Fruit fly (Drosophila melanogaster): ENCODE results near the gene Pde1c.

Gene Pde1c

DNA sequence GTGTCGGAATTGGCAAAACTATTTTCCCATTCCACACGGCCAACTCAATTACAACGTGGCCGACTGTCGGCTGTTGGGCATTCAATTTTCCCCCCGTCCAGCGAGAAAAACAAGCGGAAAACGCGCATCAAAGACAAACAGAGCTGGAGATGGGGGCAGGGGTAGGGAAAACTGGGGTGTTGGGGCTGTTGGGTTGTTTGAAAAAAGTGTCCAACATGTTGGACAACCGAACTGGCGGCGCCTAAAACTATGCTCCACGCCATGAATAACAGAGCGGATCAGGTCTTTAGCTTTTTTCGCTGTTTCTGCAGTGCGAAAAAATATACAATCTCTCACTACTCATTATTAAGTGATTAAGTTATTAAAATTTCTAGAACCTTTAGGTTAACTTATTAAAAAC is 13.9 kb upstream of the Pde1c start:
- TF ChIP-seq Abd-B (GFP tag; optimal IDR thresholded peaks at IDR 0.05), result no peak
- no peak for TF ChIP-seq Jra (GFP tag; optimal IDR thresholded peaks at IDR 0.05)
- TF ChIP-seq Hnf4 (GFP tag; optimal IDR thresholded peaks at IDR 0.05), result no peak
- TF ChIP-seq dl (GFP tag; optimal IDR thresholded peaks at IDR 0.05; ENCODE audit: insufficient read depth in 1 of 2, partially characterized antibody in 2 of 2), result no peak
- no peak for TF ChIP-seq HLH106 (tag; optimal IDR thresholded peaks at IDR 0.05)
- TF ChIP-seq CG9705 (GFP tag; optimal IDR thresholded peaks at IDR 0.05), result no peak
- TF ChIP-seq foxo (GFP tag; optimal IDR thresholded peaks at IDR 0.05), result no peak
- no peak for TF ChIP-seq lola (GFP tag; optimal IDR thresholded peaks at IDR 0.05)
- no peak for TF ChIP-seq OdsH (GFP tag; optimal IDR thresholded peaks at IDR 0.05)

DNA sequence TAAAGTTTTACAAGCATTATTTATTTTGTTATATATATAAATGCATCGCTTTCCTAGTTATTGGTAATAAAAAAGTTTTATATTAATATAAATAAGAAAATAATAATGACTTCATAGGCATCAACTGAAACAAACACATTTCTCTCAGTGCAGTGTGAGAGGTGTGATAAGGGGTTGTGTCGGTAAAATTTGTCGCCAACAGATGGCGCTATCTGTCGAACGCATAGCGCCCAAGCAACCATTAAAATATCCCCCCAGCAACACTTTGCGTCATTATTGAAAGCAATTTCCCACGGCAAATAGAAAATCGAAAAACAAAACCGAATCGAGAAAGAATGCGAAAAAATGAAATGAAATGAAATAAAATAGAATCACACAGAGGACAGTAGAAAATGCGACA is 12.2 kb upstream of the Pde1c start:
- TF ChIP-seq N (GFP tag; optimal IDR thresholded peaks at IDR 0.05), result no peak
- TF ChIP-seq sv (GFP tag; optimal IDR thresholded peaks at IDR 0.05), result no peak
- no peak for TF ChIP-seq CG32264 (GFP tag; optimal IDR thresholded peaks at IDR 0.05)
- no peak for TF ChIP-seq lola (GFP tag; optimal IDR thresholded peaks at IDR 0.05)
- no peak for TF ChIP-seq HLH106 (tag; optimal IDR thresholded peaks at IDR 0.05)
- TF ChIP-seq Hr78 (GFP tag; optimal IDR thresholded peaks at IDR 0.05), result no peak
- no peak for TF ChIP-seq Abd-B (GFP tag; optimal IDR thresholded peaks at IDR 0.05)
- TF ChIP-seq dl (GFP tag; optimal IDR thresholded peaks at IDR 0.05; ENCODE audit: insufficient read depth in 1 of 2, partially characterized antibody in 2 of 2), result no peak
- TF ChIP-seq sage (GFP tag; optimal IDR thresholded peaks at IDR 0.05), result no peak
- no peak for TF ChIP-seq pan (optimal IDR thresholded peaks at IDR 0.05)
- TF ChIP-seq Rel (GFP tag; optimal IDR thresholded peaks at IDR 0.05), result no peak
- TF ChIP-seq Rel (tag; optimal IDR thresholded peaks at IDR 0.05), result no peak
- no peak for TF ChIP-seq CrebA (GFP tag; optimal IDR thresholded peaks at IDR 0.05; ENCODE audit: borderline replicate concordance)

DNA sequence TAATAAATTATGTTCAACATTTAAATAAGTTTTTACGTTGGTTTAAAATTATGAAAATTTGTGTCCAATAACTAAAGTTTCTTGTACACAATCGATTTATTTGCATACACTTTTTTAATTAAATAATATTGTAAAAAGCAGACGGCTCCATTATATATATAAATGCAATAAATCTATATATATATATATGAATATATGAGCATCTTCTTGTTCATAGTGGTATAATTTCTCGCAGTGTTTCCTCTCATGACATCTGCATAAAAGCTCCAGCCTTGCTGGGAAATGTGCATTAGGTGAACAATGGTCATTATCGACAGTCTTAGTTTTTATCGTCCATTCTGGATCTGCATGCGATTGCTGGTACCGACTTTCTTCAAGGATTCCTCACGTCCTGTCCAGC is 9.3 kb upstream of the Pde1c start, which contains the start of gene Or33c:
Or33c (plus strand) TSS at position 301 of the 400 bp plus-strand sequence.
- TF ChIP-seq rgr (GFP tag; optimal IDR thresholded peaks at IDR 0.05) (no peak), CG32264 (GFP tag; optimal IDR thresholded peaks at IDR 0.05) (no peak), Jra (GFP tag; optimal IDR thresholded peaks at IDR 0.05) (no peak), tai (GFP tag; optimal IDR thresholded peaks at IDR 0.05) (no peak), Abd-B (GFP tag; optimal IDR thresholded peaks at IDR 0.05) (no peak), Sp1 (GFP tag; optimal IDR thresholded peaks at IDR 0.05) (no peak), CG9705 (GFP tag; optimal IDR thresholded peaks at IDR 0.05) (no peak), Mio (GFP tag; optimal IDR thresholded peaks at IDR 0.05) (no peak), Hr83 (GFP tag; optimal IDR thresholded peaks at IDR 0.05; ENCODE audit: poor library complexity, severe bottlenecking) (no peak), CrebA (GFP tag; optimal IDR thresholded peaks at IDR 0.05; ENCODE audit: borderline replicate concordance) (no peak), usp (GFP tag; optimal IDR thresholded peaks at IDR 0.05) (no peak), Dfd (GFP tag; optimal IDR thresholded peaks at IDR 0.05) (no peak), brk (GFP tag; optimal IDR thresholded peaks at IDR 0.05) (no peak), N (GFP tag; optimal IDR thresholded peaks at IDR 0.05) (no peak), Hr78 (GFP tag; optimal IDR thresholded peaks at IDR 0.05) (no peak), GATAd (GFP tag; optimal IDR thresholded peaks at IDR 0.05) (no peak), br (GFP tag; optimal IDR thresholded peaks at IDR 0.05) (no peak), Dif (GFP tag; optimal IDR thresholded peaks at IDR 0.05; ENCODE audit: partially characterized antibody) (no peak)

DNA sequence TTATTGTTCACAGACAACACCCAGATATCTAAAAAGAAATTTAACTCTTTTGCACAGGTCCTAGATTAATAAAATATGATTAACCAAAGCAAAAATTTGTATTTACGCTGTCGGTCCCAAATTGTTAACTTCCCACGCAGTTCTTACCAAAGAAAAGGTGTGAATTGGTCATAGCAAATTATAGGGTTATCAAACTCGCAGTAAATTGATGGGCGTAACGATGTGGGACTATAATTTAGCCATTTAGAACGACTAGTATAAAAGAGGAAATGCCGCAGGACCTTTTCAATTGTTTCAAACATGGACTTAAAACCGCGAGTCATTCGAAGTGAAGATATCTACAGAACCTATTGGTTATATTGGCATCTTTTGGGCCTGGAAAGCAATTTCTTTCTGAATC is 7.5 kb upstream of the Pde1c start, which contains the start of gene Or33b:
Or33b (plus strand) TSS at position 301 of the 400 bp plus-strand sequence.
- no peak for TF ChIP-seq N (GFP tag; optimal IDR thresholded peaks at IDR 0.05)
- TF ChIP-seq lola (GFP tag; optimal IDR thresholded peaks at IDR 0.05), result no peak
- no peak for TF ChIP-seq usp (GFP tag; optimal IDR thresholded peaks at IDR 0.05)
- TF ChIP-seq woc (GFP tag; optimal IDR thresholded peaks at IDR 0.05), result no peak
- TF ChIP-seq Hr78 (GFP tag; optimal IDR thresholded peaks at IDR 0.05), result no peak
- TF ChIP-seq Hr83 (GFP tag; optimal IDR thresholded peaks at IDR 0.05; ENCODE audit: poor library complexity, severe bottlenecking), result no peak
- TF ChIP-seq fru (GFP tag; optimal IDR thresholded peaks at IDR 0.05), result no peak
- no peak for TF ChIP-seq brk (GFP tag; optimal IDR thresholded peaks at IDR 0.05)
- no peak for TF ChIP-seq br (GFP tag; optimal IDR thresholded peaks at IDR 0.05)
- no peak for TF ChIP-seq Jra (GFP tag; optimal IDR thresholded peaks at IDR 0.05)

DNA sequence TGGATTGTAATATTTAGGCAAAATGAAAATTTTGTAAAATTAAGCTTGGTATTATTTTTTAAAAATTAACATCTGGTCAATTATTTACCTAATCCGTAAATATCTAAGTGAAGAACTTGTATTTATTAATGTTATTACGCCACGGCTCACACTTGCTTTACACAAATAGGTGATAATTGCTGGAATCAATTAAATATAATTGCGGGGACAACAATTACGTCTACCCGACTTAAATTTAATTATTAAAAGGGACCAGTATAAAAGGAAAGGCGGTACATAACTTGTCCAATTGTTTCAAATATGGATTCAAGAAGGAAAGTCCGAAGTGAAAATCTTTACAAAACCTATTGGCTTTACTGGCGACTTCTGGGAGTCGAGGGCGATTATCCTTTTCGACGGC is 5.8 kb upstream of the Pde1c start, which contains the start of gene Or33a:
Or33a (plus strand) TSS at position 301 of the 400 bp plus-strand sequence.
- no peak for TF ChIP-seq HLH106 (tag; optimal IDR thresholded peaks at IDR 0.05)
- no peak for TF ChIP-seq woc (GFP tag; optimal IDR thresholded peaks at IDR 0.05)
- TF ChIP-seq Hr83 (GFP tag; optimal IDR thresholded peaks at IDR 0.05; ENCODE audit: poor library complexity, severe bottlenecking), result no peak
- TF ChIP-seq Rel (GFP tag; optimal IDR thresholded peaks at IDR 0.05), result no peak
- no peak for TF ChIP-seq Rel (tag; optimal IDR thresholded peaks at IDR 0.05)
- no peak for TF ChIP-seq br (GFP tag; optimal IDR thresholded peaks at IDR 0.05)
- TF ChIP-seq jim (GFP tag; optimal IDR thresholded peaks at IDR 0.05), result no peak
- no peak for TF ChIP-seq psq (GFP tag; optimal IDR thresholded peaks at IDR 0.05)
- no peak for TF ChIP-seq OdsH (GFP tag; optimal IDR thresholded peaks at IDR 0.05)
